Worm (Caenorhabditis elegans) whole organism, L4 larva: ENCODE results near the gene F25B3.2.

Experiments
- F26F4.8 ChIP-seq: fragments of 200-800 bp; sonication (Bioruptor generic); conservative IDR thresholded peaks from 2 replicates; pipeline ENCODE4 v1.3.6; 2022; ENCODE audit warnings: missing genetic modification characterization, missing compliant biosample characterization
- F37D6.2 ChIP-seq: sonication (generic microtip); optimal IDR thresholded peaks from 2 replicates; lab custom pipeline; 2016; ENCODE audit warnings: mild to moderate bottlenecking, missing genetic modification characterization, missing compliant biosample characterization
- F44E2.7 ChIP-seq: fragments of 200-800 bp; sonication (Bioruptor generic); IDR thresholded peaks from 2 replicates; pipeline ENCODE4 v2.1.2; 2022; ENCODE audit warnings: missing genetic modification characterization, missing compliant biosample characterization
- R02D3.7 ChIP-seq: fragments of 150-350 bp; sonication (generic microtip); optimal IDR thresholded peaks from 3 replicates; lab custom pipeline; 2014; ENCODE audit warnings: missing biosample characterization, missing genetic modification characterization
- Y105C5A.15 ChIP-seq: fragments of 200-800 bp; sonication (Bioruptor generic); IDR thresholded peaks from 2 replicates; pipeline ENCODE4 v1.3.6; 2022; ENCODE audit warnings: missing genetic modification characterization, missing compliant biosample characterization
- ama-1 ChIP-seq: fragments of 150-350 bp; optimal IDR thresholded peaks from 2 replicates; lab custom pipeline; 2014; ENCODE audit warnings: inconsistent platforms, mixed read lengths
- ceh-20 ChIP-seq: fragments of 200-800 bp; sonication (Bioruptor generic); IDR thresholded peaks from 2 replicates; pipeline ENCODE4 v1.3.6; 2022; ENCODE audit warnings: missing genetic modification reagents, missing genetic modification characterization, missing compliant biosample characterization
- ceh-32 ChIP-seq: sonication (generic microtip); optimal IDR thresholded peaks from 2 replicates; lab custom pipeline; 2016; ENCODE audit warnings: mild to moderate bottlenecking, missing genetic modification characterization, missing compliant biosample characterization; ENCODE audit not compliant: poor library complexity
- ceh-44 ChIP-seq: fragments of 200-800 bp; sonication (Bioruptor generic); IDR thresholded peaks from 2 replicates; pipeline ENCODE4 v1.3.6; 2022; ENCODE audit warnings: missing genetic modification reagents, missing genetic modification characterization, missing compliant biosample characterization
- ceh-62 ChIP-seq: sonication (generic microtip); optimal IDR thresholded peaks from 2 replicates; lab custom pipeline; 2017; ENCODE audit warnings: missing biosample characterization, missing genetic modification characterization
- dmd-6 ChIP-seq: fragments of 200-800 bp; sonication (Bioruptor generic); IDR thresholded peaks from 2 replicates; pipeline ENCODE4 v1.3.6; 2022; ENCODE audit warnings: missing genetic modification reagents, missing genetic modification characterization, missing compliant biosample characterization
- dmd-8 ChIP-seq: fragments of 200-800 bp; sonication (Bioruptor generic); IDR thresholded peaks from 2 replicates; pipeline ENCODE4 v1.3.6; 2022; ENCODE audit warnings: missing genetic modification characterization, missing compliant biosample characterization
- duxl-1 ChIP-seq: sonication (generic microtip); optimal IDR thresholded peaks from 2 replicates; lab custom pipeline; 2016; ENCODE audit warnings: mild to moderate bottlenecking, missing genetic modification characterization, moderate library complexity, missing compliant biosample characterization; ENCODE audit not compliant: poor library complexity
- egl-43 ChIP-seq: fragments of 200-800 bp; sonication (Bioruptor generic); IDR thresholded peaks from 2 replicates; pipeline ENCODE4 v1.3.6; 2022; ENCODE audit warnings: missing genetic modification reagents, missing genetic modification characterization, missing compliant biosample characterization
- fos-1 ChIP-seq: fragments of 150-350 bp; optimal IDR thresholded peaks from 2 replicates; lab custom pipeline; 2014; ENCODE audit warnings: missing biosample characterization, missing genetic modification characterization
- gei-8 ChIP-seq: fragments of 200-800 bp; sonication (Bioruptor generic); optimal IDR thresholded peaks from 2 replicates; lab custom pipeline; 2018; ENCODE audit warnings: mild to moderate bottlenecking, missing genetic modification characterization, missing compliant biosample characterization
- lir-3 ChIP-seq: sonication (generic microtip); optimal IDR thresholded peaks from 2 replicates; lab custom pipeline; 2016; ENCODE audit warnings: mild to moderate bottlenecking, missing genetic modification characterization, missing compliant biosample characterization
- lsy-2 ChIP-seq, 2 experiments: fragments of 150-350 bp in 1 of 2; sonication (generic microtip) in 1 of 2; optimal IDR thresholded peaks; 2 replicates each; lab custom pipeline; 2014 to 2017; ENCODE audit warnings: missing biosample characterization in 2 of 2, missing genetic modification characterization in 2 of 2
- madf-9 ChIP-seq: fragments of 200-800 bp; sonication (Bioruptor generic); conservative IDR thresholded peaks from 2 replicates; pipeline ENCODE4 v1.3.6; 2022; ENCODE audit warnings: missing genetic modification reagents, missing genetic modification characterization, missing compliant biosample characterization
- mdt-29 ChIP-seq: fragments of 200-800 bp; sonication (Bioruptor generic); IDR thresholded peaks from 2 replicates; pipeline ENCODE4 v1.3.6; 2022; ENCODE audit warnings: missing genetic modification reagents, missing genetic modification characterization, missing compliant biosample characterization
- mes-2 ChIP-seq: sonication (generic microtip); optimal IDR thresholded peaks from 2 replicates; lab custom pipeline; 2016; ENCODE audit warnings: missing genotype, mild to moderate bottlenecking, missing genetic modification characterization, missing compliant biosample characterization; ENCODE audit not compliant: poor library complexity, severe bottlenecking
- nhr-10 ChIP-seq: fragments of 150-350 bp; optimal IDR thresholded peaks from 2 replicates; lab custom pipeline; 2014; ENCODE audit warnings: missing biosample characterization, missing genetic modification characterization
- nhr-41 ChIP-seq: fragments of 200-800 bp; sonication (Bioruptor generic); IDR thresholded peaks from 2 replicates; pipeline ENCODE4 v1.3.6; 2022; ENCODE audit warnings: missing genetic modification reagents, missing genetic modification characterization, missing compliant biosample characterization
- nhr-48 ChIP-seq: sonication (generic microtip); optimal IDR thresholded peaks from 2 replicates; lab custom pipeline; 2016; ENCODE audit warnings: mild to moderate bottlenecking, missing genetic modification characterization, missing compliant biosample characterization
- nhr-6 ChIP-seq: fragments of 150-350 bp; optimal IDR thresholded peaks from 2 replicates; lab custom pipeline; 2014; ENCODE audit warnings: missing biosample characterization, missing genetic modification characterization
- set-16 ChIP-seq: fragments of 200-800 bp; sonication (Bioruptor generic); IDR thresholded peaks from 2 replicates; pipeline ENCODE4 v1.3.6; 2022; ENCODE audit warnings: missing genetic modification reagents, missing genetic modification characterization, missing compliant biosample characterization
- snpc-4 ChIP-seq: fragments of 150-350 bp; optimal IDR thresholded peaks from 2 replicates; lab custom pipeline; 2014; ENCODE audit warnings: missing biosample characterization, missing genetic modification characterization
- unc-62 ChIP-seq, 3 experiments: fragments of 150-350 bp in 1 of 3; sonication (generic microtip); optimal IDR thresholded peaks in 2 of 3; peaks in 1 of 3; 1 replicate in 1 of 3; 2 replicates in 2 of 3; lab custom pipeline; 2014 to 2017; ENCODE audit warnings: missing biosample characterization in 3 of 3, missing genetic modification characterization in 3 of 3, missing genetic modification reagents in 3 of 3, missing genotype in 1 of 3
- vab-7 ChIP-seq: fragments of 200-800 bp; sonication (Bioruptor generic); IDR thresholded peaks from 2 replicates; pipeline ENCODE4 v1.3.6; 2022; ENCODE audit warnings: missing genetic modification reagents, missing genetic modification characterization, missing compliant biosample characterization
- zag-1 ChIP-seq: fragments of 150-350 bp; optimal IDR thresholded peaks from 2 replicates; lab custom pipeline; 2014; ENCODE audit warnings: missing biosample characterization, missing genetic modification characterization

F25B3.2 gene

DNA sequence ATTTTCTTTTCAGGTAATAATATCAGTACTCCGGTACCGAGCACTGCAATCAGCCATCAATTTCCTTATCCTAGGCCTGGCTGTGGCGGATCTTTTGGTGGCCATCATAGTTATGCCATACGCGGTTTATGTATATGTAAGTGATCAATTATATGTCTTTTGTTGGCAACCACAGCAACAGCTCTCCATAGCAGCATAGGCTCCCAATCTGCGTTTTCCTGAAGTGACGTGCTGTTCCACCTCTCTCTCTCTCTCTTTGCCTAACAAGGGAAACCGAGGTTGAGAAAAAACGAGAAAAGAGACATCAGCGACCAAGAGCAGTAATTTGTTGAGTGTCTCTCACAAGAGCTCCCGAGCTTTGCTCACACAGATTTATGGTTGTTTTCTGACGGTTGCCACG is 32.1 kb downstream of the F25B3.2 start:
- TF ChIP-seq R02D3.7 (tag; lab: Kevin White, UChicago) (no peak), egl-43 (GFP tag; lab: Robert Waterston, UW) (0 out of 2 replicates have a peak, but pooled peaks have one; percentile 22), lsy-2 (tag; optimal IDR thresholded peaks at IDR 0.05; lab: Kevin White, UChicago) (no peak), dmd-8 (GFP tag; lab: Robert Waterston, UW) (no peak), nhr-48 (tag; lab: Kevin White, UChicago) (no peak), nhr-41 (GFP tag; lab: Robert Waterston, UW) (no peak), ceh-62 (tag; lab: Kevin White, UChicago) (no peak), Y105C5A.15 (GFP tag; lab: Robert Waterston, UW) (no peak), unc-62 (GFP tag; optimal IDR thresholded peaks at IDR 0.05 in 1 of 2; lab: Kevin White, UChicago) (peak in 1 of 2 experiments; percentile 92), unc-62 (tag; optimal IDR thresholded peaks at IDR 0.05; lab: Kevin White, UChicago) (no peak), gei-8 (GFP tag; lab: Kevin White, UChicago) (no peak), F26F4.8 (GFP tag; lab: Robert Waterston, UW) (no peak), snpc-4 (tag; lab: Kevin White, UChicago) (no peak), ama-1 (lab: Kevin White, UChicago) (no peak), fos-1 (tag; lab: Kevin White, UChicago) (no peak), mes-2 (tag; lab: Kevin White, UChicago) (no peak), F37D6.2 (tag; lab: Kevin White, UChicago) (no peak), madf-9 (no peak)

DNA sequence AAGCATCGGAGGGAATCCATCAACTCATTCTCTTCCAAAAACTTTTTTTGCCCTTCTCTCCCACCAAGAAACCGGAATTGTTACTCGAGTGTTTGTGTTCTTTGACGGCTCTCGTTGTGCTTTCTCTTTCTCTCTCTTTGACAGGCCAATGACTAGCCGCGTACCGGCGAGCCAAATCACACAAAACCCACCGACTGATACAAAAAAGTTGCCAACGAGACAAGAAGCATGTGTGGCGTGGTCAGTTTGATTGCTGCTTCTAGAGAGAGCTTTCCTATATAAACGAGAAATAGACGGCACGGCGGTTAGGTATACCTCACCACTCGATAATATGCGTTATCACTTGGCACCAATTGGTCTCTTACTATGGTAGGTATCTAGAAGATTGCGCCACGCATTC is 38.6 kb downstream of the F25B3.2 start, which contains the start of gene pqn-63:
Gene pqn-63, plus strand, starts transcription at position 307 of the 400 bp plus-strand sequence.
- TF ChIP-seq duxl-1: no peak
- TF ChIP-seq dmd-6 (GFP tag; lab: Robert Waterston, UW): peak; percentile 42; the same call in 1 of the 2 replicates

DNA sequence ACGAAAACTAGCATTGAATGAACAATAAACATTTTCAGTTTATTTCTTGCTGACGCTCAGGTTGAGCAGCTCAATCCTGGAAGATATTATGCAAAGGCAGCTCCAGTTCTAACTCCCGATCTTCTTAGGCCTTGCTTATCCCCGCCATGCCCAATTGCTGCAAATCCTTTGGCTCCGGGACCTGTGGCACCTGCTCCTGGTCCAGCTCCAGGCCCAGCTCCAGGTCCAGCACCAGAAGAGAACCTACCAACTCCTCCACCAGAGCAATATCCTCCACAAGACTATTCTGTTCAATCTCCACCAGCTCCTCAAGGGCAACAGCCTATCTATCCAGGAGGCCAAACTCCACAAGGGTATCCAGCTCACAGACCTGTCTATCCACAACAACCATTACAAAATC is 39.0 kb downstream of the F25B3.2 start:
- no peak for TF ChIP-seq zag-1 (tag; lab: Kevin White, UChicago)
- TF ChIP-seq set-16: peak; percentile 71
- peak in 1 of 2 experiments; percentile 5 for TF ChIP-seq unc-62 (GFP tag; optimal IDR thresholded peaks at IDR 0.05 in 1 of 2; lab: Kevin White, UChicago)
- no peak for TF ChIP-seq unc-62 (tag; optimal IDR thresholded peaks at IDR 0.05; lab: Kevin White, UChicago)

- no peak for TF ChIP-seq ceh-32 (tag; lab: Kevin White, UChicago)
Observed at ce11 chrV:9616687-9617086, 39.6 kb downstream of the F25B3.2 start.

DNA sequence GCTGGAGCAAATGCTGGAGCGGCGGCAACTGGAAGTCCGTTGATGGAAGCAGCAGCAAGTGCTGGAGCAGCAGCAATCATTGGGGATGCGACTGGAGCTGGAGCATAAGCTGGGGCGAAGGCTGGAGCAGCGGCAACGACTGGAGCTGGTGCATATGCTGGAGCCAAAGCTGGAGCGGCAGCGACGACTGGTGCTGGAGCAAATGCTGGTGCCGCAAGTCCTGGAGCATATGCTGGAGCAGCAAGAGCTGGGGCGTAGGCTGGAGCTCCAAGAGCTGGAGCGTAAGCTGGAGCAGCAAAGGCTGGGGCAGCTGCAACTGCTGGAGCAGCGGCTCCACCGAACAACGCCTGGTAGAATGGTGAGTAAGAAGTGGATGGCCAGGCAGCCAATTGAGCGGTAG is 41.3 kb downstream of the F25B3.2 start:
- TF ChIP-seq set-16: peak; percentile 96
- TF ChIP-seq egl-43 (GFP tag; lab: Robert Waterston, UW): peak; percentile 74
- no peak for TF ChIP-seq nhr-10 (tag; lab: Kevin White, UChicago)
- TF ChIP-seq vab-7 (GFP tag; lab: Robert Waterston, UW): 0 out of 2 replicates have a peak, but pooled peaks have one; percentile 17

DNA sequence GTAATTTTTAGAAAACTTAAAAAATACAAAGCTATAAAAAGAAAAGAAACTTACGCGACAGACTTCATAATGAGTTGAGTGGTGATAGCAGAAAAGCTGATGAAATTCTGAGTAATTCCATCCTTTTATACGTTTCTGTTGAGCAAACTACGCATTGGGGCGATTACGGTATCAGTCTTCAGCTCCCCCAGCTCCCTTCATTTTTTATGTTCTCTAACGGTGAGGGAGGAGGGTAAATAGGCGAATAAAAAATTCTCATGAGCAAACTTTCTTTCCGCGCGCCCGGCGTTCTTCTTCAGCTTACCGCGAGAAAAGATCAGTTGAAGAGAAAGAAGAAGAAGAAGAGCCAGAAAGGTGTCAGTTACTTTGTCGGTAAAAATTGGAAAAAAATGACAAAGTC is 41.8 kb downstream of the F25B3.2 start, which contains the start of gene idpc-7:
Gene idpc-7, minus strand, starts transcription at position 101 of the 400 bp plus-strand sequence.
- TF ChIP-seq mdt-29: no peak
- TF ChIP-seq ceh-62 (tag; lab: Kevin White, UChicago): no peak
- no peak for TF ChIP-seq ceh-20 (GFP tag; lab: Robert Waterston, UW)
- TF ChIP-seq lsy-2 (tag; optimal IDR thresholded peaks at IDR 0.05; lab: Kevin White, UChicago): no peak
- no peak for TF ChIP-seq ceh-44 (GFP tag; lab: Robert Waterston, UW)
- TF ChIP-seq nhr-6 (tag; lab: Kevin White, UChicago): no peak
- TF ChIP-seq lir-3 (tag; lab: Kevin White, UChicago): no peak
- TF ChIP-seq F44E2.7: no peak
